Worm (Caenorhabditis elegans): ENCODE measurements around the gene ttr-10.

- TF ChIP-seq nfya-2 (GFP tag; IDR thresholded peaks at IDR 0.05) (no peak), attf-6 (GFP tag; IDR thresholded peaks at IDR 0.05) (no peak), bed-2 (GFP tag; IDR thresholded peaks at IDR 0.05) (no peak), D2030.7 (GFP tag; IDR thresholded peaks at IDR 0.05) (no peak)
Measured at ce11 chrV:7570955-7571354, 17.2 kb upstream of the ttr-10 start, which contains the start of gene F19F10.14.

Data from whole organism, young adult.